Fruit fly (Drosophila melanogaster) whole organism: Measurements from ENCODE around the gene CG31145.

Experiments
- CG8478 ChIP-seq: fragments of >200 bp; optimal IDR thresholded peaks from 2 replicates; lab custom pipeline; 2018; ENCODE audit warnings: inconsistent platforms
- Dll ChIP-seq: fragments of >200 bp; optimal IDR thresholded peaks from 2 replicates; lab custom pipeline; 2017
- EcR ChIP-seq, 2 experiments: fragments of >200 bp; optimal IDR thresholded peaks; 2 replicates each; lab custom pipeline; 2017; ENCODE audit warnings: missing biosample characterization in 2 of 2, missing genetic modification characterization in 2 of 2, missing genetic modification reagents in 2 of 2
- pan ChIP-seq: fragments of >200 bp; optimal IDR thresholded peaks from 2 replicates; lab custom pipeline; 2017
- psq ChIP-seq: fragments of >200 bp; optimal IDR thresholded peaks from 2 replicates; lab custom pipeline; 2017
- usp ChIP-seq: fragments of >200 bp; optimal IDR thresholded peaks from 2 replicates; lab custom pipeline; 2017; ENCODE audit warnings: missing biosample characterization, missing genetic modification characterization, mixed read lengths

- TF ChIP-seq usp (GFP tag; lab: Kevin White, UChicago) (no peak), psq (no peak), CG8478 (no peak), EcR (GFP tag; optimal IDR thresholded peaks at IDR 0.05; lab: Kevin White, UChicago) (no peak), Dll (no peak), pan (lab: Kevin White, UChicago) (no peak)
Measured at dm6 chr3R:23638351-23638750, 31.1 kb downstream of the CG31145 start.
